Fruit fly (Drosophila melanogaster): ENCODE data around the gene CG5509.
"Not testable (repeated sequence)": the region's sequence is repeated elsewhere in the genome, so short reads cannot be mapped to it uniquely, and the experiment has no call there.

Gene CG5509

DNA sequence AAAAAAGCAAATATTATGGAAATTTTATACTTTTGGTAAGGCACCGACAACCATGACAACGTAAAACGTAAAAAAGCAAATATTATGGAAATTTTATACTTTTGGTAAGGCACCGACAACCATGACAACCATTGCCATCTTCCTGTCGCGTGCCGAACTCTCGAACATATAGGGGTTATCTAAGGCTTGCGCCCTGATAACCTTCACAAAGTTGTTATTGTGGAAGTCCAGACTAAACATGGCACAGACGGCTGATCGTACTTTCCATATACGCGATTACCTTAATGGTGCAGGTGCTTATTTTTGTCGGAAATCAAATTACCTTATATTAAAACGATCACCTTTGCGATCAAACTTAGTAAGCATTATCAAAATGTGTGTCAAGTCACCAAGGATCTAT lies 6.8 kb upstream of the CG5509 start:
- TF ChIP-seq usp (GFP tag; optimal IDR thresholded peaks at IDR 0.05) = no peak
- no peak for TF ChIP-seq EcR (GFP tag; optimal IDR thresholded peaks at IDR 0.05)
- TF ChIP-seq pan (optimal IDR thresholded peaks at IDR 0.05) = no peak
- TF ChIP-seq CG8478 (optimal IDR thresholded peaks at IDR 0.05) = no peak
- no peak for TF ChIP-seq Dll (optimal IDR thresholded peaks at IDR 0.05)
- TF ChIP-seq psq (optimal IDR thresholded peaks at IDR 0.05) = no peak

DNA sequence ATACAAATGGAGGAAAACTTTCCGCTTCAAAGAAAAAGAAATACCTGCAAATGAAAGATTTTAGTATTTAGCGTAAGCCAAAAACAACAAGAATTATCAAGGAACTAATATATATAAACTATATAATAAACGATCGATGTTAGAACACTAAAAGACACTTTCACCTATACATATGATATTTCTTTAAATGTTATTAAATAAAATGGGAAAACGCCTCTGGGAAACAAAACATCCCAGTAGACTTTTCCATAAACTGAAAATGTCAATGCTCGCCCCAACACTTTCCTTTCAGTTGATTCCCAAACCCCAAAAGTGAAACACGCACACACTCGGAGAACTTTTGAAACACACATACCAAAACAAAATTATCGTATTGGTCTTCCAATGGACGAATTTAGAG lies 4.9 kb upstream of the CG5509 start, which contains the start of gene vrs:
vrs (plus strand) TSS at position 301 of the 400 bp plus-strand sequence.
- TF ChIP-seq CG8478 (optimal IDR thresholded peaks at IDR 0.05) = no peak
- TF ChIP-seq EcR (GFP tag; optimal IDR thresholded peaks at IDR 0.05) = no peak
- TF ChIP-seq Dll (optimal IDR thresholded peaks at IDR 0.05) = no peak
- TF ChIP-seq psq (optimal IDR thresholded peaks at IDR 0.05) = no peak
- TF ChIP-seq pan (optimal IDR thresholded peaks at IDR 0.05) = no peak
- TF ChIP-seq usp (GFP tag; optimal IDR thresholded peaks at IDR 0.05) = no peak

DNA sequence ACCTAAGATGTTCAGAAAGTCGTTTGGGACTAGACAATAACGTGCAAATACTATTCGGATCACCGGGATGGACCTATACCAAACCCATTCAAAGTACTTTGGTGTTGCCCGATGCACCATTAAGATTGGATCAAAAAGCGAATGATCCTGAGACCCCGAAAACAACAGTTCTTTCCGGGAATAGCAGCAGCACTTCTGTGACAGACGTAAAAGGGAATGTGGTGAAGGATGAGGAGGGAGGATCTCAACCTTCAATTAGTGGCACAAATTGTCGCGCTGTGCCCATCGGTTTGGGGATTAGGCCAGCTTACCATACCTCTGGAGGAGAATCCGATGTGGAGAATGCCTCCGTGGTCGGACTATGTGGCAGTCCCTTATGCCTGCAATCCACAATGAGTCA lies 3.9 kb upstream of the CG5509 start:
- TF ChIP-seq pan (optimal IDR thresholded peaks at IDR 0.05) = no peak
- TF ChIP-seq Dll (optimal IDR thresholded peaks at IDR 0.05) = no peak
- no peak for TF ChIP-seq usp (GFP tag; optimal IDR thresholded peaks at IDR 0.05)
- TF ChIP-seq CG8478 (optimal IDR thresholded peaks at IDR 0.05) = no peak
- TF ChIP-seq psq (optimal IDR thresholded peaks at IDR 0.05) = no peak

DNA sequence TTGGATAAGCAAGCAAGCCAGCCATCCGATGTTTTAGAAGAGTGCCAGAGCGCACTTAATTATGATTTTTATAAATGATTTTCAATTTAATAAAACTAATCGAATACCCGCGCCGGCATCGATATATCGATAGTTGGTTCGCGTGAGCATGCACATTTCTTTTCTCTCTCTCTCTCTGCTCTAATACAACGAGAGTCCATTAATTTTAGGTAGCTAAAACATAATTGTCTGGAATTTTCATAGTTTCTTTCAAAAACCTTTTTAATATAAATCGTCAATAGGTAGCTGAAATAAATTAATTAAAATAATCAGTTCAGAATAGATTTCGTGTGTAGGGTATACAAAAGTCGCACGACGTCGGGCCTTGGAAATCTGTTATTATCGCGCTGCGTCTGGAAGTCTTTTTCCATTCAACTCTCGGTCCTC lies 3.4 kb upstream of the CG5509 start, which contains the start of gene CG18549:
CG18549 (plus strand) TSS at position 408 of the 426 bp plus-strand sequence.
- TF ChIP-seq EcR (GFP tag; optimal IDR thresholded peaks at IDR 0.05) (no peak), usp (GFP tag; optimal IDR thresholded peaks at IDR 0.05) (no peak), CG8478 (optimal IDR thresholded peaks at IDR 0.05) (no peak), pan (optimal IDR thresholded peaks at IDR 0.05) (no peak), Dll (optimal IDR thresholded peaks at IDR 0.05) (no peak), psq (optimal IDR thresholded peaks at IDR 0.05) (no peak)

DNA sequence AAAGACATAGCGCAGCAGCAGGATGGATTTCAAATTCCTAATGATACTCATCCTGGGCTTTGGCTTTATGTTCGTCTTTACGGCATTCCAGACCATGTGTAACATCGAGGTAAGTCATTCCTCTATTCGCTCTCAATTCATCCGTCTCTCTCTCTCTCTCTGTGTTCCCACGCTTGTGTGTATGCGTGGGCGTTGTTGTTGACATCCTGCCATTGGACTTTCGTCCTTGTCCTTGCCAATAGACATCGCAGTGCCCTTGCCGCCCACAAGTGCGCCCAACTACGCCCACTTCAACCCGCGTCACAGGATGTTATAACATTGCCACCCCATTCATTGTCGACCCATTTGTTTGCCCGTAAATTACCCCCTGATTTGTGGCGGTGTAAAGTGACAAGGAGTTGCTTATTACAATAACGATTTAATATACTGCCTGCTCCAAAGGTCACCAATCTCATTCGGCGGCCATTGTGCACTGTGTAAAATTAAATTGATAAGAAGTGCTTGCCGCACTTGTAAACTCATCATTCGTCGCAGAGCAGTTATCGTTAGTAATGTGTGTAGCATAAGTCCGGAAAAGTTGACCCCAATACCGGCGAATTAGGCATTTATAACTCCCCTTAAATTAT lies 2.5 kb upstream of the CG5509 start:
- TF ChIP-seq Dll (optimal IDR thresholded peaks at IDR 0.05) = no peak

DNA sequence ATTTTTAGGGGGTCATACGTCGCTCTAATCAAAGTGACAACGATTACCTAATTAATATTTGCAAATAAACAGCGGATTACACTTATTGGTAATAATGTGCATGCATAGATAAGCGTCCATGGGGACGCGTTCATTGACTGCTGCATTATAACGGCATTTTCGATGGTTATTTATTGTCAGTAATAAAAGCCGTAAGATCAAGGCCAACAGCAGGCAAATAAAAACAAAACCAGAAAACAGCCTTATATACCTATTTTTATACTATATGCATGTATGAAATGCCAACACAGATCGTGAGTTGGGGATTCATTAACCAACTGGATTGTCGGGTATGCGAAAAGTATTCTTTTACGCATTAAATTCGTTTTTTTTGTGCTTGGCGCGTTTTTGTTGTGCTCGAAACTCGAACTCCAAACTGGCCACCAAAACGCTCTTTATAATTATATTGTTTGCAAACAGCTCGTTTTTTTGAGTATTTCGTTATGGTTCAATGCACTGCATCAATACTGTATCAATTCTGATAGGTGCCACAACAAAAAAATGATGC lies 1.5 kb upstream of the CG5509 start:
- no peak for TF ChIP-seq Dll (optimal IDR thresholded peaks at IDR 0.05)
- no peak for TF ChIP-seq pan (optimal IDR thresholded peaks at IDR 0.05)
- TF ChIP-seq CG8478 (optimal IDR thresholded peaks at IDR 0.05) = no peak
- no peak for TF ChIP-seq psq (optimal IDR thresholded peaks at IDR 0.05)
- TF ChIP-seq usp (GFP tag; optimal IDR thresholded peaks at IDR 0.05) = no peak
- TF ChIP-seq EcR (GFP tag; optimal IDR thresholded peaks at IDR 0.05) = no peak

DNA sequence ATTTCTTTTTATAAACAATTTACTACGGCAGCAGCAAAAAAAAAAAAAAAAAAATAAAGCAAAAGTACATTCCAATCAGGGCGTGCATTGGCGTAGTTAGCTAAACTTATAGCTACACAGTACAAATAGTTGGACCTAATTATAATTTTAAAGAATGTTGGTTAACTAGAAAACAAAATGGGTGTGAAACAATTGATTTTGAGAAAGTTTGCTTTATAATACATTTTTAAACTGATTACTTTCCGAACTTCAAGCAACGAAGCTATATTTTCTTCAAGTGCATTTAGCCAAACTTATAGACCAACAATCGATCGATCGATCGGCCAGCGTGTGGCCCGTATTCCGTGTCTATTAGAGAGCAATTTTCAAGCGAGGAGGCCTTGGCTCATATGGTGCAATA lies 888 bp upstream of the CG5509 start:
- no peak for TF ChIP-seq pan (optimal IDR thresholded peaks at IDR 0.05)
- no peak for TF ChIP-seq usp (GFP tag; optimal IDR thresholded peaks at IDR 0.05)
- no peak for TF ChIP-seq psq (optimal IDR thresholded peaks at IDR 0.05)
- TF ChIP-seq Dll (optimal IDR thresholded peaks at IDR 0.05) = no peak
- no peak for TF ChIP-seq CG8478 (optimal IDR thresholded peaks at IDR 0.05)
- TF ChIP-seq EcR (GFP tag; optimal IDR thresholded peaks at IDR 0.05) = no peak

DNA sequence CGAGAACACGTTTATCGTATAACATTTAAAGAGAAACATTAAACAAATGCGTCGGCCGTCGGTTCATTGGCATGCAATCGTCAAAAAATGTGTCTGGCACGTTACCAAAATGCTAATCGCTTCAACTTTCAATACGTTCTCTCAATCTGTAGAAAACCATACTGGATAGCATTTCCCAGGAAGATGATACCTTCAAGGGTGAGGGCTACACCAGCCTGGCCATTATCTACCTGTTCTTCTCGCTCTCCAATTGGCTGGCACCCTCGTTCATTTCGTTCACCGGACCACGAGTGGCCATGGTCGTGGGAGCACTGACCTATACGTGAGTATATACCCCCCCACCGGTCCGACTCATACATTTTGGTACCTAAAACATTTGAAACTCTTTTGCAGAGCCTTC lies 2.2 kb downstream of the CG5509 start:
- no peak for TF ChIP-seq EcR (GFP tag; optimal IDR thresholded peaks at IDR 0.05)

DNA sequence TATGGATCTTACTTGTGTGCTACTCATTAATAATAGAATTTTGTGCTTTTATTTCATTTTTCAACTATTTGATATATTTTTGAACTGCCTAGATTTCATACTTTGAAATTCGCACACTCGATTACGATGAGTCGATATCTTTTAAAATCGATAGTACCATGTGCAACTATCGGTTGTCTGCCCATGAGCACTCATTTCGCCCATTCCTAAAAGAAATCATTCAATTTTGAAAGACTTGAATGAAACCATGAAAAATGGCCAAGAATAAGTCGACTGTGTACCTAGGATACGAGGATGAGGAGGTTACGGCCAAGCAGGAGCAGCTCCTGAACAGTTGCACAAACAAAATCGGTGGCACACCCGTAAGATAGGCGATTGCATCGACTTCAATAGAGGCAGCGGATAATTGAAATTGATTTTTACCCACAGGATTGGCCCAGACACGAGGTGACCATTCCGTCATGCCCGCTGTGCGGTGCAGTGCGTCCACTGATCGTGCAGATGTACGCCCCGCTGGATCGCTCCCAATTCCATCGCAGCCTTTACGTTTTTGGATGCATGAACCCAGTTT lies 4.2 kb downstream of the CG5509 start, which contains the start of gene trus:
trus (plus strand) TSS at position 204 of the 571 bp plus-strand sequence.
- TF ChIP-seq CG8478 (optimal IDR thresholded peaks at IDR 0.05) = no peak
- TF ChIP-seq pan (optimal IDR thresholded peaks at IDR 0.05) = no peak
- no peak for TF ChIP-seq psq (optimal IDR thresholded peaks at IDR 0.05)
- no peak for TF ChIP-seq EcR (GFP tag; optimal IDR thresholded peaks at IDR 0.05)
- no peak for TF ChIP-seq usp (GFP tag; optimal IDR thresholded peaks at IDR 0.05)
- no peak for TF ChIP-seq Dll (optimal IDR thresholded peaks at IDR 0.05)

DNA sequence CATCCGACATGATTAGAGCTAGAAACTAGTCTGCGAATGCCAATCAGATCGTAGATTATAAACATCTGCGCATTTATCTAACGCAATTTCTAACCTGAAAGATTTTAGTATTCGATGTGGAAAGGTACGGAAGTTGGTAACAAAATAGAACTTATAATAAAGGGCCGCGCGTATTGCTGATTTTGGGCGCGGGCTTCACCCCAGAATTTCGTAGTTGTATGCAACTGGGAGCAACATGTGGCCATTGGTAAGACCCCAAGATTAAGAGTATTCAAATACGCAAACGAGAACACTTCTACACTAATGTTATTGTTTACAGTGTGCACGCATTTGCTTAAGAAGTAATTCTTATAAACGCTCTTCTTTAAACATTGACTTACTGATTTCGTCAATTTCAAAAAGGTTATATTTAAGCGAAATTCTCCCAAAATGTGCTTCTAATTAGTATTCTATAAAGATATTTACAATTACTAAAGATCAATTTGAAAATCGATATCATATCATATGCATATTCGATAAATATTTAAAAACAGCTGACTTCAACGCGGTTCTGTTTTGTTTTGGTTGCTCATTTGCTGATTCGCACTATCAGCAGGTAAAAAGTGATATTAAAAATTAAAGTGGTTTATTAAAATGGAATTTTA lies 7.7 kb downstream of the CG5509 start, which contains the start of the genes CG5961 and Polr3C:
CG5961 (minus strand) TSS at position 416 of the 644 bp plus-strand sequence.
Polr3C (plus strand) TSS at position 536 of the 644 bp plus-strand sequence.
- no peak for TF ChIP-seq usp (GFP tag; optimal IDR thresholded peaks at IDR 0.05)
- no peak for TF ChIP-seq CG8478 (optimal IDR thresholded peaks at IDR 0.05)

DNA sequence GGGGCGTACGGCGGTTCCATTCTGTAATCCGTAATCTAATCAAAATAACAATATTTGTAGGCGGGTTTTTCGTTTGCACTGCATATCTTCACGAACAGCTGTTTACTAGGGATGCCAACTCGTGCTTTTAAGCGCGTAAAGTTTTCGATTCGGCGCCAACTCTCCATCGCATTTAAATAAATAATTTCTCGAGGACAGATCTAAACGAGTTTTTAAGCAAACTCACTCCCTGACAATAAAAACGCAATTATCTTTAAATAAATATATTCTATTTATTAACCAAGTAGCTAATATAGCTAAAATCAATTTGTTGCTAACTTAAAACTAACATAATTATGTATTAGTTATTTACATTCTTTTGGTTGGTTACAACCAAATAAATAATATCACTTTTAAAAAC lies 12.9 kb downstream of the CG5509 start, which contains the start of gene CG5608:
CG5608 (minus strand) TSS at position 101 of the 400 bp plus-strand sequence.
- not testable (repeated sequence) for TF ChIP-seq Dll (optimal IDR thresholded peaks at IDR 0.05); usp (GFP tag; optimal IDR thresholded peaks at IDR 0.05); CG8478 (optimal IDR thresholded peaks at IDR 0.05)

DNA sequence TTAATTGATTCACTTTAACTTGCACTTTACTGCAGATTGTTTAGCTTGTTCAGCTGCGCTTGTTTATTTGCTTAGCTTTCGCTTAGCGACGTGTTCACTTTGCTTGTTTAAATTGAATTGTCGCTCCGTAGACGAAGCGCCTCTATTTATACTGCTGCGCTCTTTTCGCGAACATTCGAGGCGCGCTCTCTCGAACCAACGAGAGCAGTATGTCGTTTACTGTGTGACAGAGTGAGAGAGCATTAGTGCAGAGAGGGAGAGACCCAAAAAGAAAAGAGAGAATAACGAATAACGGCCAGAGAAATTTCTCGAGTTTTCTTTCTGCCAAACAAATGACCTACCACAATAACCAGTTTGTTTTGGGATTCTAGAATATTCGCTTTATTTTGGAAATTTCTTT lies 15.4 kb downstream of the CG5509 start, which contains the start of gene Hsp70Ba:
Hsp70Ba (minus strand) TSS at position 102 of the 400 bp plus-strand sequence.
- TF ChIP-seq CG8478, psq, pan (optimal IDR thresholded peaks at IDR 0.05): not testable (repeated sequence)

All from whole organism.